Fruit fly (Drosophila melanogaster) whole organism, embryonic: ENCODE measurements around the gene CG15332.

Source experiments
- Ada2b ChIP-seq: fragments of 200-800 bp; sonication (Bioruptor generic); IDR thresholded peaks from 2 replicates; pipeline ENCODE4 v1.3.6; 2022; ENCODE audit warnings: missing biosample characterization, missing genetic modification characterization
- CG10654 ChIP-seq: fragments of 200-800 bp; sonication (Bioruptor generic); optimal IDR thresholded peaks from 2 replicates; lab custom pipeline; 2016; ENCODE audit warnings: missing biosample characterization, missing genetic modification characterization
- CG12155 ChIP-seq: fragments of 200-800 bp; sonication (Bioruptor generic); optimal IDR thresholded peaks from 3 replicates; lab custom pipeline; 2016; ENCODE audit warnings: missing biosample characterization, missing genetic modification characterization
- CG12391 ChIP-seq: fragments of 200-800 bp; sonication (Bioruptor generic); optimal IDR thresholded peaks from 3 replicates; lab custom pipeline; 2018; ENCODE audit warnings: missing biosample characterization, mild to moderate bottlenecking, missing genetic modification characterization, moderate library complexity
- CG12744 ChIP-seq: fragments of 200-800 bp; sonication (Bioruptor generic); optimal IDR thresholded peaks from 2 replicates; lab custom pipeline; 2016; ENCODE audit warnings: missing biosample characterization, missing genetic modification characterization
- CG15269 ChIP-seq: fragments of 200-800 bp; sonication (Bioruptor generic); optimal IDR thresholded peaks from 2 replicates; lab custom pipeline; 2018; ENCODE audit warnings: missing biosample characterization, mild to moderate bottlenecking, missing genetic modification characterization, moderate library complexity
- CG15601 ChIP-seq: fragments of 200-800 bp; sonication (Bioruptor generic); optimal IDR thresholded peaks from 3 replicates; lab custom pipeline; 2019; ENCODE audit warnings: missing biosample characterization, mild to moderate bottlenecking, missing genetic modification characterization, moderate library complexity
- CG15696 ChIP-seq: fragments of 200-800 bp; sonication (Bioruptor generic); optimal IDR thresholded peaks from 2 replicates; lab custom pipeline; 2019; ENCODE audit warnings: missing biosample characterization, mild to moderate bottlenecking, missing genetic modification characterization, moderate library complexity
- CG1832 ChIP-seq: fragments of 200-800 bp; sonication (Bioruptor generic); optimal IDR thresholded peaks from 2 replicates; lab custom pipeline; 2017; ENCODE audit warnings: missing biosample characterization, mild to moderate bottlenecking, missing genetic modification characterization, inconsistent platforms
- CG18599 ChIP-seq: fragments of 200-800 bp; sonication (Bioruptor generic); optimal IDR thresholded peaks from 3 replicates; lab custom pipeline; 2017; ENCODE audit warnings: missing biosample characterization, missing genetic modification characterization, mild to moderate bottlenecking, moderate library complexity, missing genetic modification reagents
- CG3065 ChIP-seq: fragments of 200-800 bp; sonication (Bioruptor generic); optimal IDR thresholded peaks from 2 replicates; lab custom pipeline; 2016; ENCODE audit warnings: missing biosample characterization, missing genetic modification characterization
- CG34376 ChIP-seq: fragments of 200-800 bp; sonication (Bioruptor generic); optimal IDR thresholded peaks from 2 replicates; lab custom pipeline; 2018; ENCODE audit warnings: missing biosample characterization, mild to moderate bottlenecking, missing genetic modification characterization
- CG4854 ChIP-seq: fragments of 200-800 bp; sonication (Bioruptor generic); optimal IDR thresholded peaks from 2 replicates; lab custom pipeline; 2016; ENCODE audit warnings: missing biosample characterization, missing genetic modification characterization, inconsistent platforms
- CG6683 ChIP-seq: fragments of 200-800 bp; sonication (Bioruptor generic); optimal IDR thresholded peaks from 2 replicates; lab custom pipeline; 2017; ENCODE audit warnings: missing biosample characterization, mild to moderate bottlenecking, missing genetic modification characterization, missing genetic modification reagents
- CG7745 ChIP-seq: fragments of 200-800 bp; sonication (Bioruptor generic); optimal IDR thresholded peaks from 2 replicates; lab custom pipeline; 2018; ENCODE audit warnings: missing biosample characterization, mild to moderate bottlenecking, missing genetic modification characterization, moderate library complexity
- CG7928 ChIP-seq: fragments of 200-800 bp; sonication (Bioruptor generic); optimal IDR thresholded peaks from 2 replicates; lab custom pipeline; 2017; ENCODE audit warnings: missing biosample characterization, mild to moderate bottlenecking, missing genetic modification characterization
- CG8359 ChIP-seq: fragments of 200-800 bp; sonication (Bioruptor generic); optimal IDR thresholded peaks from 2 replicates; lab custom pipeline; 2017; ENCODE audit warnings: missing biosample characterization, mild to moderate bottlenecking, missing genetic modification characterization, borderline replicate concordance
- CG9609 ChIP-seq: fragments of 200-800 bp; sonication (Bioruptor generic); optimal IDR thresholded peaks from 3 replicates; lab custom pipeline; 2016; ENCODE audit warnings: missing biosample characterization, missing genetic modification characterization
- CG9876 ChIP-seq: fragments of 200-800 bp; sonication (Bioruptor generic); optimal IDR thresholded peaks from 2 replicates; lab custom pipeline; 2016; ENCODE audit warnings: missing biosample characterization, missing genetic modification characterization
- D19A ChIP-seq: fragments of 200-800 bp; optimal IDR thresholded peaks from 3 replicates; lab custom pipeline; 2019; ENCODE audit warnings: missing biosample characterization, mild to moderate bottlenecking, missing genetic modification characterization, moderate library complexity
- Gug ChIP-seq: fragments of 200-800 bp; sonication (Bioruptor generic); IDR thresholded peaks from 4 replicates; pipeline ENCODE4 v1.3.6; 2022; ENCODE audit warnings: missing biosample characterization, missing genetic modification characterization
- H2.0 ChIP-seq: fragments of 200-800 bp; sonication (Bioruptor generic); IDR thresholded peaks from 2 replicates; pipeline ENCODE4 v1.3.6; 2022; ENCODE audit warnings: missing biosample characterization, missing genetic modification characterization
- HLH54F ChIP-seq: fragments of 200-800 bp; sonication (Bioruptor generic); optimal IDR thresholded peaks from 3 replicates; lab custom pipeline; 2016; ENCODE audit warnings: missing biosample characterization, missing genetic modification characterization
- HLHmδ ChIP-seq: fragments of 200-800 bp; sonication (Bioruptor generic); optimal IDR thresholded peaks from 2 replicates; lab custom pipeline; 2018; ENCODE audit warnings: missing biosample characterization, mild to moderate bottlenecking, missing genetic modification characterization, moderate library complexity
- Hey ChIP-seq: fragments of 200-800 bp; sonication (Bioruptor generic); optimal IDR thresholded peaks from 3 replicates; lab custom pipeline; 2018; ENCODE audit warnings: missing biosample characterization, mild to moderate bottlenecking, missing genetic modification characterization
- Hr51 ChIP-seq, 2 experiments: fragments of 200-800 bp; sonication (Bioruptor generic); optimal IDR thresholded peaks; 2 replicates in 1 of 2; 3 replicates in 1 of 2; lab custom pipeline; 2016 to 2018; ENCODE audit warnings: missing biosample characterization in 2 of 2, missing genetic modification characterization in 2 of 2, mild to moderate bottlenecking in 1 of 2, moderate library complexity in 1 of 2
- MESR4 ChIP-seq: fragments of 200-800 bp; sonication (Bioruptor generic); optimal IDR thresholded peaks from 2 replicates; lab custom pipeline; 2018; ENCODE audit warnings: missing biosample characterization, mild to moderate bottlenecking, missing genetic modification characterization, moderate library complexity
- Max ChIP-seq: fragments of 200-800 bp; sonication (Bioruptor generic); optimal IDR thresholded peaks from 2 replicates; lab custom pipeline; 2016; ENCODE audit warnings: missing biosample characterization, mild to moderate bottlenecking, missing genetic modification characterization
- Optix ChIP-seq: fragments of 200-800 bp; sonication (Bioruptor generic); IDR thresholded peaks from 3 replicates; pipeline ENCODE4 v1.3.6; 2022; ENCODE audit warnings: missing biosample characterization, missing genetic modification characterization
- Pdp1 ChIP-seq, 2 experiments: fragments of 200-800 bp; sonication (Bioruptor generic); optimal IDR thresholded peaks; 3 replicates each; lab custom pipeline; 2016; ENCODE audit warnings: missing biosample characterization in 2 of 2, missing genetic modification characterization in 2 of 2, mild to moderate bottlenecking in 1 of 2, moderate library complexity in 1 of 2
- Ptx1 ChIP-seq: fragments of 200-800 bp; sonication (Bioruptor generic); IDR thresholded peaks from 2 replicates; pipeline ENCODE4 v1.3.6; 2022; ENCODE audit warnings: missing biosample characterization, missing genetic modification characterization
- Rfx ChIP-seq: fragments of 200-800 bp; sonication (Bioruptor generic); IDR thresholded peaks from 2 replicates; pipeline ENCODE4 v1.3.6; 2022; ENCODE audit warnings: missing biosample characterization, missing genetic modification characterization
- Scr ChIP-seq: fragments of 200-800 bp; sonication (Bioruptor generic); IDR thresholded peaks from 2 replicates; pipeline ENCODE4 v1.3.6; 2022; ENCODE audit warnings: missing biosample characterization, missing genetic modification characterization; ENCODE audit not compliant: partially characterized antibody
- Usf ChIP-seq: fragments of 200-800 bp; sonication (Bioruptor generic); optimal IDR thresholded peaks from 2 replicates; lab custom pipeline; 2017; ENCODE audit warnings: missing genotype, missing biosample characterization, missing genetic modification characterization
- ab ChIP-seq: fragments of 200-800 bp; sonication (Bioruptor generic); optimal IDR thresholded peaks from 2 replicates; lab custom pipeline; 2016; ENCODE audit warnings: missing biosample characterization, missing genetic modification characterization
- ato ChIP-seq: fragments of 200-800 bp; sonication (Bioruptor generic); IDR thresholded peaks from 2 replicates; pipeline ENCODE4 v1.3.6; 2022; ENCODE audit warnings: missing biosample characterization, missing genetic modification characterization; ENCODE audit not compliant: partially characterized antibody
- croc ChIP-seq: fragments of 200-800 bp; sonication (Bioruptor generic); conservative IDR thresholded peaks from 3 replicates; pipeline ENCODE4 v1.3.6; 2022; ENCODE audit warnings: missing biosample characterization, missing genetic modification characterization
- ems ChIP-seq: fragments of 200-800 bp; sonication (Bioruptor generic); optimal IDR thresholded peaks from 3 replicates; lab custom pipeline; 2016; ENCODE audit warnings: missing biosample characterization, missing genetic modification characterization
- gfzf ChIP-seq: fragments of 200-800 bp; sonication (Bioruptor generic); optimal IDR thresholded peaks from 2 replicates; lab custom pipeline; 2016; ENCODE audit warnings: missing biosample characterization, mild to moderate bottlenecking, missing genetic modification characterization, moderate library complexity
- gsb-n ChIP-seq: fragments of 200-800 bp; sonication (Bioruptor generic); optimal IDR thresholded peaks from 3 replicates; lab custom pipeline; 2018; ENCODE audit warnings: missing biosample characterization, mild to moderate bottlenecking, missing genetic modification characterization
- her ChIP-seq: fragments of 200-800 bp; sonication (Bioruptor generic); optimal IDR thresholded peaks from 2 replicates; lab custom pipeline; 2016; ENCODE audit warnings: missing biosample characterization, missing genetic modification characterization
- mam ChIP-seq: fragments of 200-800 bp; sonication (Bioruptor generic); optimal IDR thresholded peaks from 3 replicates; lab custom pipeline; 2016; ENCODE audit warnings: missing biosample characterization, missing genetic modification characterization
- mld ChIP-seq: fragments of 200-800 bp; sonication (Bioruptor generic); IDR thresholded peaks from 3 replicates; pipeline ENCODE4 v1.3.6; 2022; ENCODE audit warnings: missing biosample characterization, missing genetic modification characterization; ENCODE audit not compliant: partially characterized antibody
- salm ChIP-seq: fragments of 200-800 bp; sonication (Bioruptor generic); optimal IDR thresholded peaks from 2 replicates; lab custom pipeline; 2018; ENCODE audit warnings: missing biosample characterization, mild to moderate bottlenecking, missing genetic modification characterization
- scrt ChIP-seq: fragments of 200-800 bp; sonication (Bioruptor generic); optimal IDR thresholded peaks from 2 replicates; lab custom pipeline; 2018; ENCODE audit warnings: missing biosample characterization, mild to moderate bottlenecking, missing genetic modification characterization, moderate library complexity
- tgo ChIP-seq: fragments of 200-800 bp; sonication (Bioruptor generic); IDR thresholded peaks from 3 replicates; pipeline ENCODE4 v1.3.6; 2022; ENCODE audit warnings: missing biosample characterization, missing genetic modification characterization
- tin ChIP-seq: fragments of 200-800 bp; sonication (Bioruptor generic); optimal IDR thresholded peaks from 3 replicates; lab custom pipeline; 2016; ENCODE audit warnings: missing biosample characterization, missing genetic modification characterization
- tll ChIP-seq, 2 experiments: fragments of 200-800 bp in 1 of 2; fragments of >200 bp in 1 of 2; sonication (Bioruptor generic) in 1 of 2; optimal IDR thresholded peaks; 2 replicates each; lab custom pipeline; 2017 to 2019; ENCODE audit warnings: missing biosample characterization in 2 of 2, missing genetic modification characterization in 2 of 2, mild to moderate bottlenecking in 1 of 2, moderate library complexity in 1 of 2

CG15332 gene

DNA sequence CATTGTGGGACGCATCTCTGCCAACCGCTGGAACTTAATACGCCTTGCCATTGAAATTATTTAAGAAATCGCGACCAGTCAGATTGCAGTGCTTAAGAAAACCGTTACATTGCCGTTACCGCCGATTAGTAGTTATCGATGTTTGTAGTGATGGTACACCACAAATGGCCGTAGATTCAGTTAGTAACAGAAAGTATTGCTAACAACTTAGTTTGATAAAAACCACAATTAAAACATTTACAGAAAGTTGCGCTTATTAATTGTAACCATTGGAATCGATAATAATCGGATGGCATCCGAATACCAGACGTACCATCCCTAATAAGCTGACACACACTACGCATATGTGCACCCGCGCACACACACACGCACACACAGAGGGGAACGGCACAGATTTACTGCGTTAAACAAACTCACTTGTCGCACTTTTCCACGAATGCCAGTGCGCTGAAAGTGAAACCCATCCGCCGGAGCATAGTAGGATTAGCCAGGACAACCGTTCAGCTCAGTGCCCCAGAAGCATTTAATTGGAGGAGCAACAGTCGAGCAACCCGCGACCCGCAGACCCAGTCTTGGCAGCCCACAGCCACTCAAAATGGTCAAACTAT, 35.6 kb downstream of the CG15332 start, which contains the start of the genes hdm and Ykt6 (continued):
- TF ChIP-seq tgo (GFP tag; lab: Robert Waterston, UW) (peak; percentile 83), Hr51 (GFP tag; optimal IDR thresholded peaks at IDR 0.05; lab: Kevin White, UChicago) (peak in 1 of 2 experiments; percentile 72), CG1832 (GFP tag; lab: Kevin White, UChicago) (no peak), croc (peak; percentile 46; the same call in 2 of the 3 replicates), CG9876 (GFP tag; lab: Kevin White, UChicago) (peak; percentile 37), Ada2b (GFP tag; lab: Robert Waterston, UW) (peak; percentile 69), CG9609 (GFP tag; lab: Kevin White, UChicago) (peak; percentile 84), CG3065 (peak; percentile 38), HLH54F (GFP tag; lab: Kevin White, UChicago) (peak; percentile 81), ems (GFP tag; lab: Kevin White, UChicago) (peak; percentile 74), scrt (GFP tag; lab: Kevin White, UChicago) (peak; percentile 29), ab (no peak), CG12744 (GFP tag; lab: Kevin White, UChicago) (peak; percentile 58), CG34376 (peak; percentile 62), CG4854 (GFP tag; lab: Kevin White, UChicago) (peak; percentile 28), CG7928 (GFP tag; lab: Kevin White, UChicago) (peak; percentile 51), H2.0 (GFP tag; lab: Robert Waterston, UW) (peak; percentile 83), CG8359 (GFP tag; lab: Kevin White, UChicago) (peak; percentile 30), Rfx (GFP tag; lab: Robert Waterston, UW) (peak; percentile 88), CG6683 (GFP tag; lab: Kevin White, UChicago) (peak; percentile 7), ato (GFP tag; lab: Robert Waterston, UW) (peak; percentile 86), Gug (peak; percentile 78; the same call in 3 of the 4 replicates), mld (GFP tag; lab: Robert Waterston, UW) (peak; percentile 84; the same call in 2 of the 3 replicates), tin (GFP tag; lab: Kevin White, UChicago) (peak; percentile 83), CG10654 (GFP tag; lab: Kevin White, UChicago) (peak; percentile 71), CG15696 (tag; lab: Kevin White, UChicago) (peak; percentile 80), Scr (GFP tag; lab: Robert Waterston, UW) (peak; percentile 97), tll (GFP tag; optimal IDR thresholded peaks at IDR 0.05; lab: Kevin White, UChicago) (no peak), CG7745 (tag; lab: Kevin White, UChicago) (no peak), salm (tag; lab: Kevin White, UChicago) (peak; percentile 12), CG12391 (tag; lab: Kevin White, UChicago) (peak; percentile 87), D19A (tag; lab: Kevin White, UChicago) (peak; percentile 59), HLHmδ (GFP tag; lab: Kevin White, UChicago) (no peak), Ptx1 (GFP tag; lab: Robert Waterston, UW) (peak; percentile 87), gfzf (peak; percentile 35), CG12155 (peak; percentile 86), mam (GFP tag; lab: Kevin White, UChicago) (peak; percentile 84), Pdp1 (GFP tag; optimal IDR thresholded peaks at IDR 0.05; lab: Kevin White, UChicago) (peak; percentile 78 to 80), CG15601 (tag; lab: Kevin White, UChicago) (peak; percentile 66), Hey (tag; lab: Kevin White, UChicago) (no peak), gsb-n (tag; lab: Kevin White, UChicago) (peak; percentile 51), MESR4 (GFP tag; lab: Kevin White, UChicago) (peak; percentile 94), Usf (GFP tag; lab: Kevin White, UChicago) (peak; percentile 27), her (GFP tag; lab: Kevin White, UChicago) (peak; percentile 87), Optix (GFP tag; lab: Robert Waterston, UW) (peak; percentile 85; the same call in 2 of the 3 replicates), Max (GFP tag; lab: Kevin White, UChicago) (peak; percentile 56), CG18599 (GFP tag; lab: Kevin White, UChicago) (peak; percentile 73), CG15269 (tag; lab: Kevin White, UChicago) (no peak)
